Worm (Caenorhabditis elegans) whole organism, L4 larva: ENCODE data around the gene Y37E11AL.2.

Source experiments
- D1046.2 ChIP-seq: fragments of 200-800 bp; sonication (Bioruptor generic); IDR thresholded peaks from 2 replicates; pipeline ENCODE4 v1.3.6; 2022; ENCODE audit warnings: missing genetic modification characterization, missing compliant biosample characterization
- F26F4.8 ChIP-seq: fragments of 200-800 bp; sonication (Bioruptor generic); conservative IDR thresholded peaks from 2 replicates; pipeline ENCODE4 v1.3.6; 2022; ENCODE audit warnings: missing genetic modification characterization, missing compliant biosample characterization
- F49E8.2 ChIP-seq: sonication (generic microtip); optimal IDR thresholded peaks from 2 replicates; lab custom pipeline; 2016; ENCODE audit warnings: missing compliant biosample characterization, mild to moderate bottlenecking, missing genetic modification characterization, borderline replicate concordance
- R02D3.7 ChIP-seq: fragments of 150-350 bp; sonication (generic microtip); optimal IDR thresholded peaks from 3 replicates; lab custom pipeline; 2014; ENCODE audit warnings: missing biosample characterization, missing genetic modification characterization
- Y48G9A.11 ChIP-seq: fragments of 200-800 bp; sonication (Bioruptor generic); IDR thresholded peaks from 2 replicates; pipeline ENCODE4 v1.3.6; 2022; ENCODE audit warnings: missing genetic modification reagents, missing genetic modification characterization, missing compliant biosample characterization
- Y5F2A.4 ChIP-seq: fragments of 200-800 bp; sonication (Bioruptor generic); optimal IDR thresholded peaks from 2 replicates; lab custom pipeline; 2018; ENCODE audit warnings: mild to moderate bottlenecking, missing genetic modification characterization, missing compliant biosample characterization
- ZK337.2 ChIP-seq: fragments of 200-800 bp; sonication (Bioruptor generic); IDR thresholded peaks from 2 replicates; pipeline ENCODE4 v1.3.6; 2022; ENCODE audit warnings: missing genetic modification reagents, missing genetic modification characterization, missing compliant biosample characterization
- aly-2 ChIP-seq: sonication (generic microtip); optimal IDR thresholded peaks from 2 replicates; lab custom pipeline; 2018; ENCODE audit warnings: missing biosample characterization, missing genetic modification characterization
- ama-1 ChIP-seq: fragments of 150-350 bp; optimal IDR thresholded peaks from 2 replicates; lab custom pipeline; 2014; ENCODE audit warnings: inconsistent platforms, mixed read lengths
- attf-4 ChIP-seq: sonication (generic microtip); optimal IDR thresholded peaks from 3 replicates; lab custom pipeline; 2017; ENCODE audit warnings: missing biosample characterization, missing genetic modification characterization
- ceh-28 ChIP-seq: fragments of 150-350 bp; optimal IDR thresholded peaks from 2 replicates; lab custom pipeline; 2014; ENCODE audit warnings: missing biosample characterization, missing genetic modification reagents, missing genetic modification characterization
- ceh-32 ChIP-seq: sonication (generic microtip); optimal IDR thresholded peaks from 2 replicates; lab custom pipeline; 2016; ENCODE audit warnings: mild to moderate bottlenecking, missing genetic modification characterization, missing compliant biosample characterization; ENCODE audit not compliant: poor library complexity
- ceh-44 ChIP-seq: fragments of 200-800 bp; sonication (Bioruptor generic); IDR thresholded peaks from 2 replicates; pipeline ENCODE4 v1.3.6; 2022; ENCODE audit warnings: missing genetic modification reagents, missing genetic modification characterization, missing compliant biosample characterization
- cey-2 ChIP-seq: sonication (generic microtip); optimal IDR thresholded peaks from 3 replicates; lab custom pipeline; 2017; ENCODE audit warnings: missing genetic modification characterization, mild to moderate bottlenecking, missing compliant biosample characterization, antibody characterized with exemption, borderline replicate concordance; ENCODE audit not compliant: insufficient read depth
- ctbp-1 ChIP-seq: fragments of 200-800 bp; sonication (Bioruptor generic); IDR thresholded peaks from 2 replicates; pipeline ENCODE4 v1.3.6; 2022; ENCODE audit warnings: missing genetic modification reagents, missing genetic modification characterization, missing compliant biosample characterization
- daf-16 ChIP-seq, 3 experiments: sonication (generic microtip); optimal IDR thresholded peaks; 2 replicates each; lab custom pipeline; 2016 to 2017; ENCODE audit warnings: missing genetic modification characterization in 3 of 3, missing genetic modification reagents in 3 of 3, mild to moderate bottlenecking in 2 of 3, missing compliant biosample characterization in 2 of 3, missing biosample characterization in 1 of 3, moderate library complexity in 1 of 3
- dmd-8 ChIP-seq: fragments of 200-800 bp; sonication (Bioruptor generic); IDR thresholded peaks from 2 replicates; pipeline ENCODE4 v1.3.6; 2022; ENCODE audit warnings: missing genetic modification characterization, missing compliant biosample characterization
- dmd-9 ChIP-seq: fragments of 200-800 bp; sonication (Bioruptor generic); IDR thresholded peaks from 2 replicates; pipeline ENCODE4 v1.3.6; 2022; ENCODE audit warnings: missing genetic modification reagents, missing genetic modification characterization, missing compliant biosample characterization
- dpl-1 ChIP-seq: fragments of 150-350 bp; optimal IDR thresholded peaks from 2 replicates; lab custom pipeline; 2014; ENCODE audit warnings: missing biosample characterization, missing genetic modification reagents, missing genetic modification characterization
- fkh-10 ChIP-seq: fragments of 150-350 bp; optimal IDR thresholded peaks from 2 replicates; lab custom pipeline; 2014; ENCODE audit warnings: missing biosample characterization, missing genetic modification reagents, missing genetic modification characterization
- gei-8 ChIP-seq: fragments of 200-800 bp; sonication (Bioruptor generic); optimal IDR thresholded peaks from 2 replicates; lab custom pipeline; 2018; ENCODE audit warnings: mild to moderate bottlenecking, missing genetic modification characterization, missing compliant biosample characterization
- hif-1 ChIP-seq, 2 experiments: sonication (generic microtip); optimal IDR thresholded peaks; 2 replicates each; lab custom pipeline; 2016 to 2017; ENCODE audit warnings: missing compliant biosample characterization in 2 of 2, missing genetic modification characterization in 2 of 2, missing genetic modification reagents in 2 of 2, missing genotype in 2 of 2, mild to moderate bottlenecking in 1 of 2
- hlh-30 ChIP-seq: sonication (generic microtip); optimal IDR thresholded peaks from 2 replicates; lab custom pipeline; 2017; ENCODE audit warnings: antibody characterized with exemption, mild to moderate bottlenecking, missing genetic modification characterization, missing compliant biosample characterization; ENCODE audit not compliant: insufficient read depth
- jun-1 ChIP-seq: fragments of 150-350 bp; optimal IDR thresholded peaks from 2 replicates; lab custom pipeline; 2014; ENCODE audit warnings: missing biosample characterization, missing genetic modification reagents, missing genetic modification characterization
- lim-7 ChIP-seq: fragments of 200-800 bp; sonication (Bioruptor generic); IDR thresholded peaks from 2 replicates; pipeline ENCODE4 v1.3.6; 2022; ENCODE audit warnings: missing genetic modification characterization, missing compliant biosample characterization
- lin-13 ChIP-seq: fragments of 150-350 bp; optimal IDR thresholded peaks from 2 replicates; lab custom pipeline; 2014; ENCODE audit warnings: missing biosample characterization, missing genetic modification reagents, missing genetic modification characterization
- lin-15B ChIP-seq: fragments of 150-350 bp; sonication (generic microtip); optimal IDR thresholded peaks from 3 replicates; lab custom pipeline; 2014; ENCODE audit warnings: missing biosample characterization, missing genetic modification characterization
- lir-3 ChIP-seq: sonication (generic microtip); optimal IDR thresholded peaks from 2 replicates; lab custom pipeline; 2016; ENCODE audit warnings: mild to moderate bottlenecking, missing genetic modification characterization, missing compliant biosample characterization
- lsy-2 ChIP-seq, 2 experiments: fragments of 150-350 bp in 1 of 2; sonication (generic microtip) in 1 of 2; optimal IDR thresholded peaks; 2 replicates each; lab custom pipeline; 2014 to 2017; ENCODE audit warnings: missing biosample characterization in 2 of 2, missing genetic modification characterization in 2 of 2
- madf-5 ChIP-seq, 2 experiments: fragments of 200-800 bp; sonication (Bioruptor generic); IDR thresholded peaks; 2 replicates each; pipeline ENCODE4 v1.3.6; 2022; ENCODE audit warnings: missing compliant biosample characterization in 2 of 2, missing genetic modification characterization in 2 of 2
- mdl-1 ChIP-seq, 2 experiments: fragments of 150-350 bp in 1 of 2; sonication (generic microtip) in 1 of 2; optimal IDR thresholded peaks; 2 replicates each; lab custom pipeline; 2014 to 2017; ENCODE audit warnings: missing biosample characterization in 2 of 2, missing genetic modification characterization in 2 of 2
- mdt-29 ChIP-seq: fragments of 200-800 bp; sonication (Bioruptor generic); IDR thresholded peaks from 2 replicates; pipeline ENCODE4 v1.3.6; 2022; ENCODE audit warnings: missing genetic modification reagents, missing genetic modification characterization, missing compliant biosample characterization
- mxl-2 ChIP-seq: fragments of 200-800 bp; sonication (Bioruptor generic); conservative IDR thresholded peaks from 2 replicates; pipeline ENCODE4 v1.3.6; 2022; ENCODE audit warnings: missing genetic modification reagents, missing genetic modification characterization, missing compliant biosample characterization
- mxl-3 ChIP-seq: fragments of 200-800 bp; sonication (Bioruptor generic); optimal IDR thresholded peaks from 2 replicates; lab custom pipeline; 2018; ENCODE audit warnings: mild to moderate bottlenecking, missing genetic modification characterization, missing compliant biosample characterization
- nhr-28 ChIP-seq: fragments of 150-350 bp; optimal IDR thresholded peaks from 2 replicates; lab custom pipeline; 2014; ENCODE audit warnings: missing biosample characterization, missing genetic modification characterization
- nhr-42 ChIP-seq: fragments of 200-800 bp; sonication (Bioruptor generic); IDR thresholded peaks from 2 replicates; pipeline ENCODE4 v1.3.6; 2022; ENCODE audit warnings: missing genetic modification characterization, missing compliant biosample characterization
- nhr-48 ChIP-seq: sonication (generic microtip); optimal IDR thresholded peaks from 2 replicates; lab custom pipeline; 2016; ENCODE audit warnings: mild to moderate bottlenecking, missing genetic modification characterization, missing compliant biosample characterization
- pha-4 ChIP-seq, 2 experiments: fragments of 150-350 bp in 1 of 2; fragments of 200-800 bp in 1 of 2; sonication (Bioruptor generic) in 1 of 2; IDR thresholded peaks in 1 of 2; optimal IDR thresholded peaks in 1 of 2; 2 replicates each; pipeline versions ENCODE4 v1.3.6 to Lab custom; 2014 to 2022; ENCODE audit warnings: missing genetic modification characterization in 2 of 2, missing genetic modification reagents in 2 of 2, missing biosample characterization in 1 of 2, missing compliant biosample characterization in 1 of 2
- rbr-2 ChIP-seq: sonication (generic microtip); optimal IDR thresholded peaks from 2 replicates; lab custom pipeline; 2016; ENCODE audit warnings: missing genotype, missing genetic modification characterization, missing compliant biosample characterization
- sdz-12 ChIP-seq: fragments of 200-800 bp; sonication (Bioruptor generic); optimal IDR thresholded peaks from 2 replicates; lab custom pipeline; 2018; ENCODE audit warnings: mild to moderate bottlenecking, missing genetic modification characterization, missing compliant biosample characterization
- set-16 ChIP-seq: fragments of 200-800 bp; sonication (Bioruptor generic); IDR thresholded peaks from 2 replicates; pipeline ENCODE4 v1.3.6; 2022; ENCODE audit warnings: missing genetic modification reagents, missing genetic modification characterization, missing compliant biosample characterization
- snpc-1.2 ChIP-seq: fragments of 200-800 bp; sonication (Bioruptor generic); IDR thresholded peaks from 2 replicates; pipeline ENCODE4 v1.3.6; 2022; ENCODE audit warnings: missing genetic modification reagents, missing genetic modification characterization, missing compliant biosample characterization
- snpc-4 ChIP-seq: fragments of 150-350 bp; optimal IDR thresholded peaks from 2 replicates; lab custom pipeline; 2014; ENCODE audit warnings: missing biosample characterization, missing genetic modification characterization
- spr-1 ChIP-seq: sonication (generic microtip); optimal IDR thresholded peaks from 2 replicates; lab custom pipeline; 2016; ENCODE audit warnings: mild to moderate bottlenecking, missing genetic modification characterization, missing compliant biosample characterization
- tra-1 ChIP-seq: fragments of 200-800 bp; sonication (Bioruptor generic); IDR thresholded peaks from 2 replicates; pipeline ENCODE4 v1.3.6; 2022; ENCODE audit warnings: missing genetic modification reagents, missing genetic modification characterization, missing compliant biosample characterization
- unc-130 ChIP-seq: sonication (generic microtip); optimal IDR thresholded peaks from 2 replicates; lab custom pipeline; 2016; ENCODE audit warnings: missing genetic modification reagents, missing genetic modification characterization, missing compliant biosample characterization
- unc-39 ChIP-seq: sonication (generic microtip); optimal IDR thresholded peaks from 2 replicates; lab custom pipeline; 2017; ENCODE audit warnings: missing biosample characterization, missing genetic modification characterization
- zfp-3 ChIP-seq: fragments of 200-800 bp; sonication (Bioruptor generic); conservative IDR thresholded peaks from 2 replicates; pipeline ENCODE4 v1.3.6; 2022; ENCODE audit warnings: missing genetic modification reagents, missing genetic modification characterization, missing compliant biosample characterization
- zip-11 ChIP-seq: fragments of 200-800 bp; sonication (Bioruptor generic); IDR thresholded peaks from 2 replicates; pipeline ENCODE4 v1.3.6; 2022; ENCODE audit warnings: missing genetic modification characterization, missing compliant biosample characterization

Gene Y37E11AL.2

ce11 chrIV:3648634-3649240, 49.6 kb upstream of the Y37E11AL.2 start, which contains the start of gene CC8.2 (continued):
- TF ChIP-seq madf-5 (GFP tag; IDR thresholded peaks at IDR 0.05; lab: Robert Waterston, UW) (no peak), cey-2 (no peak), dpl-1 (GFP tag; lab: Kevin White, UChicago) (peak; percentile 19), ceh-44 (GFP tag; lab: Robert Waterston, UW) (no peak), lsy-2 (tag; optimal IDR thresholded peaks at IDR 0.05; lab: Kevin White, UChicago) (peak in 1 of 2 experiments; percentile 23), nhr-48 (tag; lab: Kevin White, UChicago) (peak; percentile 87), gei-8 (GFP tag; lab: Kevin White, UChicago) (no peak), F26F4.8 (GFP tag; lab: Robert Waterston, UW) (no peak), ceh-28 (tag; lab: Kevin White, UChicago) (no peak), dmd-8 (GFP tag; lab: Robert Waterston, UW) (no peak), nhr-28 (tag; lab: Kevin White, UChicago) (peak; percentile 61), dmd-9 (no peak), jun-1 (no peak), Y5F2A.4 (GFP tag; lab: Kevin White, UChicago) (no peak), mxl-3 (GFP tag; lab: Kevin White, UChicago) (peak; percentile 91), rbr-2 (no peak), ama-1 (lab: Kevin White, UChicago) (no peak), ceh-32 (tag; lab: Kevin White, UChicago) (no peak), attf-4 (no peak), Y48G9A.11 (GFP tag; lab: Robert Waterston, UW) (no peak), ctbp-1 (GFP tag; lab: Robert Waterston, UW) (no peak), lin-13 (GFP tag; lab: Kevin White, UChicago) (peak; percentile 30), fkh-10 (GFP tag; lab: Kevin White, UChicago) (no peak), set-16 (peak; percentile 81), spr-1 (no peak), zip-11 (GFP tag; lab: Robert Waterston, UW) (no peak), lim-7 (GFP tag; lab: Robert Waterston, UW) (no peak), ZK337.2 (GFP tag; lab: Robert Waterston, UW) (0 out of 2 replicates have a peak, but pooled peaks have one; percentile 12), snpc-1.2 (0 out of 2 replicates have a peak, but pooled peaks have one; percentile 7), sdz-12 (GFP tag; lab: Kevin White, UChicago) (no peak), mdt-29 (GFP tag; lab: Robert Waterston, UW) (no peak), mxl-2 (GFP tag; lab: Robert Waterston, UW) (peak; percentile 59; the same call in 1 of the 2 replicates), lir-3 (tag; lab: Kevin White, UChicago) (no peak), hif-1 (tag; optimal IDR thresholded peaks at IDR 0.05; lab: Kevin White, UChicago) (peak in 1 of 2 experiments; percentile 43), snpc-4 (no peak), R02D3.7 (tag; lab: Kevin White, UChicago) (no peak), lin-15B (tag; lab: Kevin White, UChicago) (no peak), unc-39 (tag; lab: Kevin White, UChicago) (no peak), daf-16 (GFP tag; optimal IDR thresholded peaks at IDR 0.05; lab: Kevin White, UChicago) (no peak), daf-16 (tag; optimal IDR thresholded peaks at IDR 0.05; lab: Kevin White, UChicago) (peak; percentile 91), pha-4 (GFP tag; IDR thresholded peaks at IDR 0.05; lab: Robert Waterston, UW) (no peak), pha-4 (tag; optimal IDR thresholded peaks at IDR 0.05; lab: Kevin White, UChicago) (no peak), hlh-30 (tag; lab: Kevin White, UChicago) (peak; percentile 61), zfp-3 (GFP tag; lab: Robert Waterston, UW) (no peak), D1046.2 (no peak), aly-2 (no peak), unc-130 (GFP tag; lab: Kevin White, UChicago) (no peak), tra-1 (GFP tag; lab: Robert Waterston, UW) (no peak), mdl-1 (tag; optimal IDR thresholded peaks at IDR 0.05; lab: Kevin White, UChicago) (peak; percentile 44 to 62), nhr-42 (GFP tag; lab: Robert Waterston, UW) (no peak), F49E8.2 (tag; lab: Kevin White, UChicago) (no peak)
